Fruit fly (Drosophila melanogaster): Measurements from ENCODE around the gene Las.

Gene Las

dm6 chr3L:20384086-20384810 is 47.9 kb downstream of the Las start, which contains the start of the genes CG5498 and fbl (continued):
- TF ChIP-seq CG42726 (GFP tag; IDR thresholded peaks at IDR 0.05; ENCODE audit: partially characterized antibody), result 0 out of 2 replicates have a peak, but pooled peaks have one; percentile 15
- TF ChIP-seq CG2875 (GFP tag; optimal IDR thresholded peaks at IDR 0.05), result no peak
- peak; percentile 63 for TF ChIP-seq Blimp-1 (GFP tag; optimal IDR thresholded peaks at IDR 0.05)
- peak; percentile 54 for TF ChIP-seq D19A (tag; optimal IDR thresholded peaks at IDR 0.05)
- peak; percentile 21 to 88 for TF ChIP-seq crp (GFP tag; optimal IDR thresholded peaks at IDR 0.05)
- peak; percentile 57 to 70 for TF ChIP-seq Hr51 (GFP tag; optimal IDR thresholded peaks at IDR 0.05)
- TF ChIP-seq CG14014 (GFP tag; IDR thresholded peaks at IDR 0.05), result 0 out of 2 replicates have a peak, but pooled peaks have one; percentile 40
- TF ChIP-seq kay (GFP tag; optimal IDR thresholded peaks at IDR 0.05), result peak; percentile 35
- no peak for TF ChIP-seq CG12236 (GFP tag; optimal IDR thresholded peaks at IDR 0.05)
- peak; percentile 55 for TF ChIP-seq az2 (GFP tag; optimal IDR thresholded peaks at IDR 0.05)
- peak; percentile 45 for TF ChIP-seq CG7745 (tag; optimal IDR thresholded peaks at IDR 0.05)
- TF ChIP-seq HmgD (GFP tag; optimal IDR thresholded peaks at IDR 0.05), result no peak
- peak; percentile 61 for TF ChIP-seq CG15696 (tag; optimal IDR thresholded peaks at IDR 0.05)
- no peak for TF ChIP-seq ken (GFP tag; IDR thresholded peaks at IDR 0.05)
- peak; percentile 75 for TF ChIP-seq MBD-R2 (GFP tag; IDR thresholded peaks at IDR 0.05)
- TF ChIP-seq schlank (tag; optimal IDR thresholded peaks at IDR 0.05), result no peak
- no peak for TF ChIP-seq Lpt (GFP tag; optimal IDR thresholded peaks at IDR 0.05)
- TF ChIP-seq NFAT (GFP tag; IDR thresholded peaks at IDR 0.05), result peak; percentile 38; the same call in 1 of the 2 replicates
- no peak for TF ChIP-seq CG10462 (GFP tag; optimal IDR thresholded peaks at IDR 0.05)
- TF ChIP-seq CG32772 (GFP tag; IDR thresholded peaks at IDR 0.05), result 0 out of 2 replicates have a peak, but pooled peaks have one; percentile 22
- TF ChIP-seq Stat92E (GFP tag; optimal IDR thresholded peaks at IDR 0.05), result no peak
- TF ChIP-seq CHES-1-like (GFP tag; optimal IDR thresholded peaks at IDR 0.05), result peak; percentile 5
- no peak for TF ChIP-seq HHEX (GFP tag; optimal IDR thresholded peaks at IDR 0.05)
- no peak for TF ChIP-seq Atf3 (GFP tag; optimal IDR thresholded peaks at IDR 0.05)
- peak; percentile 72 for TF ChIP-seq vvl (GFP tag; IDR thresholded peaks at IDR 0.05)
- TF ChIP-seq CG30431 (GFP tag; optimal IDR thresholded peaks at IDR 0.05), result no peak
- peak; percentile 52 for TF ChIP-seq CG10979 (tag; optimal IDR thresholded peaks at IDR 0.05)
- TF ChIP-seq exex (tag; optimal IDR thresholded peaks at IDR 0.05), result peak; percentile 54
- TF ChIP-seq CG15601 (tag; optimal IDR thresholded peaks at IDR 0.05), result peak; percentile 56
- TF ChIP-seq CG4424 (GFP tag; optimal IDR thresholded peaks at IDR 0.05), result peak; percentile 74
- TF ChIP-seq chn (GFP tag; optimal IDR thresholded peaks at IDR 0.05), result peak; percentile 46
- no peak for TF ChIP-seq fd64A (GFP tag; optimal IDR thresholded peaks at IDR 0.05)
- TF ChIP-seq CG32532 (GFP tag; IDR thresholded peaks at IDR 0.05), result peak; percentile 52; the same call in 1 of the 2 replicates
- peak; percentile 39 for TF ChIP-seq fd96Cb (tag; optimal IDR thresholded peaks at IDR 0.05)
- peak; percentile 74 for TF ChIP-seq CG10543 (GFP tag; optimal IDR thresholded peaks at IDR 0.05)
- TF ChIP-seq CG5953 (GFP tag; IDR thresholded peaks at IDR 0.05), result no peak
- TF ChIP-seq CG4854 (GFP tag; optimal IDR thresholded peaks at IDR 0.05), result peak; percentile 16
- peak; percentile 44; the same call in 1 of the 3 replicates for TF ChIP-seq jigr1 (GFP tag; IDR thresholded peaks at IDR 0.05)
- peak; percentile 61 for TF ChIP-seq dmrt11E (tag; optimal IDR thresholded peaks at IDR 0.05)
- TF ChIP-seq CG2889 (GFP tag; IDR thresholded peaks at IDR 0.05), result no peak
- no peak for TF ChIP-seq sens-2 (GFP tag; IDR thresholded peaks at IDR 0.05)
- TF ChIP-seq tap (tag; optimal IDR thresholded peaks at IDR 0.05), result peak; percentile 13
- TF ChIP-seq CG15479 (GFP tag; optimal IDR thresholded peaks at IDR 0.05), result peak; percentile 33
- TF ChIP-seq lab (GFP tag; optimal IDR thresholded peaks at IDR 0.05), result peak; percentile 80
- TF ChIP-seq CG9727 (GFP tag; optimal IDR thresholded peaks at IDR 0.05), result peak; percentile 65
- TF ChIP-seq Chrac-16 (GFP tag; optimal IDR thresholded peaks at IDR 0.05), result peak; percentile 64
- TF ChIP-seq knrl (GFP tag; IDR thresholded peaks at IDR 0.05; ENCODE audit: partially characterized antibody), result no peak
- TF ChIP-seq bcd (GFP tag; optimal IDR thresholded peaks at IDR 0.05), result peak; percentile 65

Measured in whole organism, embryonic.